Worm (Caenorhabditis elegans): Measurements from ENCODE around the gene K09F6.3.

K09F6.3 gene

ce11 chrII:2292549-2292948 is 37.6 kb downstream of the K09F6.3 start:
- no peak for TF ChIP-seq ceh-32 (tag; optimal IDR thresholded peaks at IDR 0.05; ENCODE audit: poor library complexity)
- TF ChIP-seq pqm-1 (tag; optimal IDR thresholded peaks at IDR 0.05), result peak; percentile 73
- peak in 1 of 2 experiments; percentile 6 for TF ChIP-seq unc-62 (GFP tag; optimal IDR thresholded peaks at IDR 0.05 in 1 of 2)
- TF ChIP-seq unc-62 (tag; optimal IDR thresholded peaks at IDR 0.05), result no peak

- TF ChIP-seq ceh-44 (GFP tag; IDR thresholded peaks at IDR 0.05) (no peak), aha-1 (tag) (peak; percentile 91), zag-1 (tag; optimal IDR thresholded peaks at IDR 0.05) (no peak), F44E2.7 (GFP tag; IDR thresholded peaks at IDR 0.05) (no peak), unc-62 (GFP tag; optimal IDR thresholded peaks at IDR 0.05 in 1 of 2) (peak in 1 of 2 experiments; percentile 65), unc-62 (tag; optimal IDR thresholded peaks at IDR 0.05) (no peak)
These were observed 40.9 kb downstream of the K09F6.3 start, which contains the start of gene fbxc-25 for ce11 chrII:2295817-2296315. TSS of gene fbxc-25 (minus strand) at chrII:2296265.

- TF ChIP-seq tra-1 (GFP tag; IDR thresholded peaks at IDR 0.05) (no peak), Y105C5A.15 (GFP tag; IDR thresholded peaks at IDR 0.05) (no peak), dmd-8 (GFP tag; IDR thresholded peaks at IDR 0.05) (no peak), ama-1 (optimal IDR thresholded peaks at IDR 0.05) (no peak), nhr-11 (tag; optimal IDR thresholded peaks at IDR 0.05) (no peak), egl-43 (GFP tag; IDR thresholded peaks at IDR 0.05) (no peak), fos-1 (tag; optimal IDR thresholded peaks at IDR 0.05) (no peak), mdt-29 (GFP tag; IDR thresholded peaks at IDR 0.05) (no peak)
These were observed 43.8 kb downstream of the K09F6.3 start, which contains the start of gene B0281.4 for ce11 chrII:2298742-2299141. TSS of gene B0281.4 (minus strand) at chrII:2298842.

- TF ChIP-seq vab-7 (GFP tag; IDR thresholded peaks at IDR 0.05) (no peak), attf-4 (tag; optimal IDR thresholded peaks at IDR 0.05) (no peak), aha-1 (tag) (peak; percentile 29), egl-43 (GFP tag; IDR thresholded peaks at IDR 0.05) (no peak), daf-8 (GFP tag; IDR thresholded peaks at IDR 0.05) (no peak), Y75B8A.6 (GFP tag; IDR thresholded peaks at IDR 0.05) (no peak), pqm-1 (tag; optimal IDR thresholded peaks at IDR 0.05) (no peak), hlh-11 (tag; optimal IDR thresholded peaks at IDR 0.05) (no peak), lin-29 (GFP tag; IDR thresholded peaks at IDR 0.05) (no peak)
These were observed 45.9 kb downstream of the K09F6.3 start, which contains the start of gene B0281.5 for ce11 chrII:2300861-2301260. TSS of gene B0281.5 (minus strand) at chrII:2300961.

ce11 chrII:2302330-2302729 is 47.4 kb downstream of the K09F6.3 start, which contains the start of gene B0281.6:
TSS of gene B0281.6 (minus strand) at chrII:2302430.
- no peak for TF ChIP-seq nhr-48 (tag; optimal IDR thresholded peaks at IDR 0.05)
- TF ChIP-seq ces-1 (GFP tag; optimal IDR thresholded peaks at IDR 0.05), result no peak
- no peak for TF ChIP-seq nhr-41 (GFP tag; IDR thresholded peaks at IDR 0.05)
- no peak for TF ChIP-seq ceh-28 (tag; optimal IDR thresholded peaks at IDR 0.05)
- TF ChIP-seq nhr-11 (tag; optimal IDR thresholded peaks at IDR 0.05), result no peak
- no peak for TF ChIP-seq ctbp-1 (GFP tag; IDR thresholded peaks at IDR 0.05)
- TF ChIP-seq R02D3.7 (tag; optimal IDR thresholded peaks at IDR 0.05), result no peak
- no peak for TF ChIP-seq tag-97 (GFP tag; IDR thresholded peaks at IDR 0.05)
- TF ChIP-seq rbr-2 (tag; optimal IDR thresholded peaks at IDR 0.05), result no peak
- TF ChIP-seq zfp-2 (tag; optimal IDR thresholded peaks at IDR 0.05), result no peak

- no peak for TF ChIP-seq saeg-2 (GFP tag; IDR thresholded peaks at IDR 0.05)
- TF ChIP-seq aha-1 (tag), result peak; percentile 23
These were observed 49.6 kb downstream of the K09F6.3 start for ce11 chrII:2304575-2304974.
